Worm (Caenorhabditis elegans) whole organism, L4/young adult: ENCODE data around the gene nhr-11.

Experiments used
- W03F9.2 ChIP-seq: fragments of 150-350 bp; optimal IDR thresholded peaks from 2 replicates; lab custom pipeline; 2014; ENCODE audit warnings: missing biosample characterization, missing genetic modification characterization
- dao-5 ChIP-seq: sonication (generic microtip); optimal IDR thresholded peaks from 2 replicates; lab custom pipeline; 2016; ENCODE audit warnings: missing genotype, missing genetic modification characterization, moderate library complexity, missing compliant biosample characterization
- him-1 ChIP-seq: sonication (generic microtip); optimal IDR thresholded peaks from 2 replicates; lab custom pipeline; 2016; ENCODE audit warnings: missing genotype, missing genetic modification reagents, missing genetic modification characterization, missing compliant biosample characterization

DNA sequence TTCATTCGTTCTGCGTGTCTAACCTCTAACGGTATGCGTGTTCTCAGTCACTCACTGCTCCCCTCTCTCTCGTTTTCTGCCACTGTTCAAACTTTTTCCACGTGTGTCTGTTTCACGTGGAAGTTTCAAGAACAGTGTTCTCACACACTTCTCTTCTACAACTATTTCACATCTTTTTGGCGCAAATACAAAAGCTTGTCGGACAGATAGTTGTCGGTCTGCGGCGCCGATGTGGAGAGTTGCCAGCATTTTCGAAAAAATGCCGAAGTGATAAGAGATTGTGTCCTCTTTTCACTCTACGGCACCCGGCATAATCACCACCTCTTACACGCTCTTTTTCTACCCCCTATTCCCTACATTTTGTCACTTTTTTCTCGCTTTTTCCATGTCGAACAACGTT lies 48.5 kb downstream of the nhr-11 start:
- TF ChIP-seq dao-5 (tag; lab: Kevin White, UChicago) (no peak), him-1 (tag; lab: Kevin White, UChicago) (no peak), W03F9.2 (tag; lab: Kevin White, UChicago) (no peak)
